Worm (Caenorhabditis elegans) whole organism, L2 larva: Measurements from ENCODE around the gene ZK688.5.

Source experiments
- C34F6.9 ChIP-seq: fragments of 150-350 bp; optimal IDR thresholded peaks from 2 replicates; lab custom pipeline; 2014; ENCODE audit warnings: missing biosample characterization, missing genetic modification characterization
- F13H6.1 ChIP-seq: sonication (generic microtip); optimal IDR thresholded peaks from 2 replicates; lab custom pipeline; 2016; ENCODE audit warnings: missing genetic modification characterization, missing compliant biosample characterization
- R02D3.7 ChIP-seq: fragments of 150-350 bp; optimal IDR thresholded peaks from 2 replicates; lab custom pipeline; 2014; ENCODE audit warnings: missing biosample characterization, missing genetic modification characterization
- Y55F3AM.14 ChIP-seq: fragments of 200-800 bp; sonication (Bioruptor generic); optimal IDR thresholded peaks from 2 replicates; lab custom pipeline; 2018; ENCODE audit warnings: mild to moderate bottlenecking, missing genetic modification characterization, missing compliant biosample characterization
- ZK546.5 ChIP-seq: sonication (generic microtip); optimal IDR thresholded peaks from 2 replicates; lab custom pipeline; 2017; ENCODE audit warnings: missing biosample characterization, missing genetic modification characterization
- alr-1 ChIP-seq: fragments of 150-350 bp; optimal IDR thresholded peaks from 2 replicates; lab custom pipeline; 2014; ENCODE audit warnings: missing biosample characterization, missing genetic modification characterization
- aly-2 ChIP-seq: fragments of 150-350 bp; optimal IDR thresholded peaks from 2 replicates; lab custom pipeline; 2014; ENCODE audit warnings: missing biosample characterization, missing genetic modification characterization
- ama-1 ChIP-seq: fragments of 150-350 bp; optimal IDR thresholded peaks from 2 replicates; lab custom pipeline; 2018; ENCODE audit warnings: inconsistent platforms
- blmp-1 ChIP-seq: sonication (generic microtip); optimal IDR thresholded peaks from 2 replicates; lab custom pipeline; 2017; ENCODE audit warnings: missing genetic modification characterization, mild to moderate bottlenecking, missing compliant biosample characterization, antibody characterized with exemption, moderate library complexity; ENCODE audit not compliant: insufficient read depth
- ceh-16 ChIP-seq: fragments of 150-350 bp; optimal IDR thresholded peaks from 2 replicates; lab custom pipeline; 2014; ENCODE audit warnings: missing biosample characterization, missing genetic modification characterization
- ceh-82 ChIP-seq: fragments of 150-350 bp; optimal IDR thresholded peaks from 2 replicates; lab custom pipeline; 2014; ENCODE audit warnings: missing biosample characterization, missing genetic modification characterization
- crh-2 ChIP-seq: sonication (generic microtip); optimal IDR thresholded peaks from 2 replicates; lab custom pipeline; 2017; ENCODE audit warnings: missing biosample characterization, missing genetic modification characterization
- dmd-4 ChIP-seq: sonication (generic microtip); optimal IDR thresholded peaks from 2 replicates; lab custom pipeline; 2017; ENCODE audit warnings: missing biosample characterization, missing genetic modification characterization
- egl-27 ChIP-seq: sonication (generic microtip); optimal IDR thresholded peaks from 3 replicates; lab custom pipeline; 2017; ENCODE audit warnings: missing biosample characterization, missing genetic modification reagents, missing genetic modification characterization
- elt-1 ChIP-seq: fragments of 150-350 bp; optimal IDR thresholded peaks from 2 replicates; lab custom pipeline; 2014; ENCODE audit warnings: missing biosample characterization, missing genetic modification characterization
- elt-3 ChIP-seq: sonication (generic microtip); optimal IDR thresholded peaks from 2 replicates; lab custom pipeline; 2017; ENCODE audit warnings: missing biosample characterization, missing genetic modification characterization
- fos-1 ChIP-seq: fragments of 150-350 bp; optimal IDR thresholded peaks from 2 replicates; lab custom pipeline; 2014; ENCODE audit warnings: missing biosample characterization, missing genetic modification characterization
- gmeb-1 ChIP-seq: fragments of 150-350 bp; optimal IDR thresholded peaks from 2 replicates; lab custom pipeline; 2014; ENCODE audit warnings: missing biosample characterization, missing genetic modification characterization
- lin-11 ChIP-seq: fragments of 150-350 bp; sonication (generic microtip); optimal IDR thresholded peaks from 2 replicates; lab custom pipeline; 2014; ENCODE audit warnings: missing biosample characterization, missing genetic modification characterization, inconsistent platforms, mixed read lengths
- lin-13 ChIP-seq: fragments of 150-350 bp; optimal IDR thresholded peaks from 2 replicates; lab custom pipeline; 2014; ENCODE audit warnings: missing biosample characterization, missing genetic modification reagents, missing genetic modification characterization
- lin-39 ChIP-seq: fragments of 150-350 bp; optimal IDR thresholded peaks from 2 replicates; lab custom pipeline; 2014; ENCODE audit warnings: missing biosample characterization, missing genetic modification reagents, missing genetic modification characterization
- lsy-2 ChIP-seq, 2 experiments: fragments of 150-350 bp in 1 of 2; sonication (generic microtip) in 1 of 2; optimal IDR thresholded peaks; 2 replicates each; lab custom pipeline; 2014 to 2017; ENCODE audit warnings: missing biosample characterization in 2 of 2, missing genetic modification characterization in 2 of 2
- mab-5 ChIP-seq: fragments of 150-350 bp; optimal IDR thresholded peaks from 2 replicates; lab custom pipeline; 2014; ENCODE audit warnings: missing biosample characterization, missing genetic modification characterization
- mbf-1 ChIP-seq: sonication (generic microtip); optimal IDR thresholded peaks from 2 replicates; lab custom pipeline; 2017; ENCODE audit warnings: missing biosample characterization, missing genetic modification characterization
- mdl-1 ChIP-seq, 2 experiments: fragments of 150-350 bp in 1 of 2; sonication (generic microtip) in 1 of 2; optimal IDR thresholded peaks; 2 replicates each; lab custom pipeline; 2017; ENCODE audit warnings: missing biosample characterization in 2 of 2, missing genetic modification characterization in 2 of 2
- nhr-10 ChIP-seq: sonication (generic microtip); optimal IDR thresholded peaks from 2 replicates; lab custom pipeline; 2017; ENCODE audit warnings: missing biosample characterization, missing genetic modification characterization
- nhr-11 ChIP-seq: fragments of 150-350 bp; optimal IDR thresholded peaks from 2 replicates; lab custom pipeline; 2014; ENCODE audit warnings: missing biosample characterization, missing genetic modification characterization
- nhr-12 ChIP-seq: fragments of 150-350 bp; optimal IDR thresholded peaks from 2 replicates; lab custom pipeline; 2014; ENCODE audit warnings: missing biosample characterization, missing genetic modification characterization
- nhr-129 ChIP-seq: fragments of 150-350 bp; optimal IDR thresholded peaks from 2 replicates; lab custom pipeline; 2014; ENCODE audit warnings: missing biosample characterization, missing genetic modification characterization
- nhr-21 ChIP-seq: fragments of 150-350 bp; optimal IDR thresholded peaks from 2 replicates; lab custom pipeline; 2014; ENCODE audit warnings: missing biosample characterization, missing genetic modification characterization
- nhr-23 ChIP-seq: fragments of 150-350 bp; optimal IDR thresholded peaks from 2 replicates; lab custom pipeline; 2014; ENCODE audit warnings: missing biosample characterization, missing genetic modification reagents, missing genetic modification characterization
- nhr-237 ChIP-seq: fragments of 150-350 bp; optimal IDR thresholded peaks from 2 replicates; lab custom pipeline; 2014; ENCODE audit warnings: missing biosample characterization, missing genetic modification characterization
- nhr-25 ChIP-seq: fragments of 150-350 bp; sonication (generic microtip); optimal IDR thresholded peaks from 3 replicates; lab custom pipeline; 2014; ENCODE audit warnings: missing biosample characterization, missing genetic modification characterization
- nhr-6 ChIP-seq: fragments of 150-350 bp; optimal IDR thresholded peaks from 2 replicates; lab custom pipeline; 2014; ENCODE audit warnings: missing biosample characterization, missing genetic modification characterization
- nhr-77 ChIP-seq: fragments of 150-350 bp; optimal IDR thresholded peaks from 2 replicates; lab custom pipeline; 2014; ENCODE audit warnings: missing biosample characterization, missing genetic modification characterization
- peb-1 ChIP-seq: fragments of 150-350 bp; optimal IDR thresholded peaks from 2 replicates; lab custom pipeline; 2014; ENCODE audit warnings: missing biosample characterization, missing genetic modification characterization
- sem-4 ChIP-seq: fragments of 150-350 bp; optimal IDR thresholded peaks from 2 replicates; lab custom pipeline; 2014; ENCODE audit warnings: missing biosample characterization, missing genetic modification reagents, missing genetic modification characterization
- skn-1 ChIP-seq: sonication (generic microtip); optimal IDR thresholded peaks from 2 replicates; lab custom pipeline; 2017; ENCODE audit warnings: missing biosample characterization, missing genetic modification characterization
- sma-3 ChIP-seq: sonication (generic microtip); optimal IDR thresholded peaks from 2 replicates; lab custom pipeline; 2016; ENCODE audit warnings: missing genetic modification reagents, missing genetic modification characterization, missing compliant biosample characterization
- sma-9 ChIP-seq, 2 experiments: fragments of 150-350 bp in 1 of 2; sonication (generic microtip) in 1 of 2; optimal IDR thresholded peaks; 2 replicates each; lab custom pipeline; 2014 to 2016; ENCODE audit warnings: missing genetic modification characterization in 2 of 2, mild to moderate bottlenecking in 1 of 2, missing biosample characterization in 1 of 2, missing compliant biosample characterization in 1 of 2, missing genetic modification reagents in 1 of 2, moderate library complexity in 1 of 2
- snpc-4 ChIP-seq: fragments of 150-350 bp; optimal IDR thresholded peaks from 2 replicates; lab custom pipeline; 2014; ENCODE audit warnings: missing biosample characterization, missing genetic modification characterization
- unc-39 ChIP-seq: fragments of 150-350 bp; optimal IDR thresholded peaks from 2 replicates; lab custom pipeline; 2014; ENCODE audit warnings: missing biosample characterization, missing genetic modification characterization
- unc-55 ChIP-seq: fragments of 150-350 bp; sonication (generic microtip); optimal IDR thresholded peaks from 3 replicates; lab custom pipeline; 2014; ENCODE audit warnings: missing biosample characterization, missing genetic modification reagents, missing genetic modification characterization
- unc-62 ChIP-seq: fragments of 150-350 bp; optimal IDR thresholded peaks from 2 replicates; lab custom pipeline; 2014; ENCODE audit warnings: missing biosample characterization, missing genetic modification reagents, missing genetic modification characterization
- zag-1 ChIP-seq: fragments of 150-350 bp; optimal IDR thresholded peaks from 2 replicates; lab custom pipeline; 2014; ENCODE audit warnings: missing biosample characterization, missing genetic modification characterization
- ztf-1 ChIP-seq: fragments of 200-800 bp; sonication (Bioruptor generic); conservative IDR thresholded peaks from 2 replicates; pipeline ENCODE4 v1.3.6; 2022; ENCODE audit warnings: missing genetic modification characterization, missing compliant biosample characterization
- ztf-11 ChIP-seq: sonication (generic microtip); optimal IDR thresholded peaks from 2 replicates; lab custom pipeline; 2017; ENCODE audit warnings: missing biosample characterization, missing genetic modification characterization
- ztf-4 ChIP-seq: fragments of 150-350 bp; optimal IDR thresholded peaks from 2 replicates; lab custom pipeline; 2014; ENCODE audit warnings: missing biosample characterization, missing genetic modification characterization

The ZK688.5 gene

DNA sequence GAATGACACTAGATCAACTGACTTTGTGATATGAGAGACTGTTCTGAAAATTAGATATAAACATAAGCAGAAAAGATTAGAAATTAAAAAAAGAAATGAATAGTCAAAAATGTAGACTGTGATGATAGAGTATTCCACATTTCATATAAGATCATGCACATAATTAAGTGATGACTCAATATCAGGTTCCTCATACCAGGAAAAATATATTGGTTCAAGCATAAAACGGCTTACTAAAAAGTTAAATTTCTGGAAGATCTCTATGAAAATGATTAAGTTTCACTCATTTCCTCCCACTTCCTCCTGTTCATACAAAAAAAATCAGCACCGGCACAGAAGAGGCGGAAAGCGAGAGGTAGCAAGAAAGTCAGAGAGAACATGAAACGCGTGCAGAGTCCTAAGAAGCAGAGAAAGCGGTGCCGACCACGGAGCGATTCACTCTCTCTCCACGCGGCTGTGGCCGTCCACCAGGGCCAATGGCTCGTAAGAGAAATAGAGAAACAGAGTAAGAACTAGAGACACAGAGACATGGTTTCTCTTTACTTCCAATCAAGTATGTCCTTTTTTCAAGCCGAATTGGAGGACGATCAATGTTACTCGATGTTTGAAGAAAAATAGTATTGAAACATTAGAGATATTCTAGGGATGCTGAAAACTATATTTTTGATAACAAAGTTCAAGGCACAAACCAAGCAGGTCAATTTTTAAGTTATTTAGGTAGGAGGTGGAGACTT lies at the start of gene ZK688.5, which contains the start of gene fahd-1:
ZK688.5 (minus strand) TSS at position 51 of the 734 bp plus-strand sequence.
fahd-1 (plus strand) TSS at position 684 of the 734 bp plus-strand sequence.
- TF ChIP-seq sma-3 (GFP tag; lab: Kevin White, UChicago) (peak; percentile 70), nhr-11 (no peak), skn-1 (tag; lab: Kevin White, UChicago) (no peak), mab-5 (tag; lab: Kevin White, UChicago) (no peak), nhr-23 (tag; lab: Kevin White, UChicago) (no peak), Y55F3AM.14 (GFP tag; lab: Kevin White, UChicago) (no peak), ZK546.5 (tag; lab: Kevin White, UChicago) (no peak), blmp-1 (tag; lab: Kevin White, UChicago) (peak; percentile 87), peb-1 (tag; lab: Kevin White, UChicago) (no peak), ceh-82 (no peak), ceh-16 (tag; lab: Kevin White, UChicago) (no peak), nhr-77 (no peak), mbf-1 (no peak), C34F6.9 (tag; lab: Kevin White, UChicago) (peak; percentile 87), ztf-4 (peak; percentile 18), nhr-237 (tag; lab: Kevin White, UChicago) (no peak), lin-11 (tag; lab: Kevin White, UChicago) (no peak), egl-27 (peak; percentile 37), ama-1 (lab: Kevin White, UChicago) (peak; percentile 35), unc-39 (no peak), R02D3.7 (tag; lab: Kevin White, UChicago) (no peak), nhr-6 (tag; lab: Kevin White, UChicago) (no peak), elt-1 (tag; lab: Kevin White, UChicago) (no peak), elt-3 (tag; lab: Kevin White, UChicago) (no peak), F13H6.1 (tag; lab: Kevin White, UChicago) (peak; percentile 87), zag-1 (tag; lab: Kevin White, UChicago) (peak; percentile 16), sma-9 (GFP tag; optimal IDR thresholded peaks at IDR 0.05; lab: Kevin White, UChicago) (peak; percentile 84), sma-9 (tag; optimal IDR thresholded peaks at IDR 0.05; lab: Kevin White, UChicago) (no peak), nhr-12 (tag; lab: Kevin White, UChicago) (no peak), alr-1 (tag; lab: Kevin White, UChicago) (no peak), nhr-10 (tag; lab: Kevin White, UChicago) (no peak), lin-39 (tag; lab: Kevin White, UChicago) (no peak), ztf-11 (no peak), nhr-129 (tag; lab: Kevin White, UChicago) (peak; percentile 82), dmd-4 (tag; lab: Kevin White, UChicago) (no peak), ztf-1 (GFP tag; lab: Robert Waterston, UW) (no peak), lsy-2 (tag; optimal IDR thresholded peaks at IDR 0.05; lab: Kevin White, UChicago) (peak; percentile 60 to 69), lin-13 (GFP tag; lab: Kevin White, UChicago) (peak; percentile 34), nhr-21 (tag; lab: Kevin White, UChicago) (peak; percentile 77), unc-62 (GFP tag; lab: Kevin White, UChicago) (no peak), aly-2 (tag; lab: Kevin White, UChicago) (no peak), gmeb-1 (tag; lab: Kevin White, UChicago) (peak; percentile 65), mdl-1 (tag; optimal IDR thresholded peaks at IDR 0.05; lab: Kevin White, UChicago) (peak; percentile 52 to 80), unc-55 (GFP tag; lab: Kevin White, UChicago) (peak; percentile 78), sem-4 (tag; lab: Kevin White, UChicago) (peak; percentile 67), snpc-4 (tag; lab: Kevin White, UChicago) (peak; percentile 47), nhr-25 (tag; lab: Kevin White, UChicago) (peak; percentile 88), fos-1 (peak; percentile 93), crh-2 (tag; lab: Kevin White, UChicago) (peak; percentile 85)
